Worm (Caenorhabditis elegans) whole organism, late embryonic: Measurements from ENCODE around the gene T27D12.1.

Experiments used
- K09A11.1 ChIP-seq: sonication (generic microtip); optimal IDR thresholded peaks from 2 replicates; lab custom pipeline; 2017; ENCODE audit warnings: antibody characterized with exemption, mild to moderate bottlenecking, missing genetic modification characterization, missing compliant biosample characterization; ENCODE audit not compliant: insufficient read depth
- Y22D7AL.16 ChIP-seq: sonication (generic microtip); optimal IDR thresholded peaks from 2 replicates; lab custom pipeline; 2016; ENCODE audit warnings: missing genetic modification characterization, missing compliant biosample characterization
- ama-1 ChIP-seq: fragments of 150-350 bp; optimal IDR thresholded peaks from 2 replicates; lab custom pipeline; 2014
- ceh-18 ChIP-seq: sonication (generic microtip); optimal IDR thresholded peaks from 2 replicates; lab custom pipeline; 2016; ENCODE audit warnings: missing genetic modification characterization, missing compliant biosample characterization
- dmd-4 ChIP-seq: sonication (generic microtip); optimal IDR thresholded peaks from 2 replicates; lab custom pipeline; 2016; ENCODE audit warnings: borderline replicate concordance, missing genetic modification characterization, missing compliant biosample characterization
- elt-2 ChIP-seq: sonication (generic microtip); optimal IDR thresholded peaks from 2 replicates; lab custom pipeline; 2016; ENCODE audit warnings: missing genetic modification reagents, missing genetic modification characterization, missing compliant biosample characterization
- hlh-13 ChIP-seq: fragments of 200-800 bp; sonication (Bioruptor generic); optimal IDR thresholded peaks from 2 replicates; lab custom pipeline; 2018; ENCODE audit warnings: mild to moderate bottlenecking, missing genetic modification characterization, missing compliant biosample characterization
- lin-11 ChIP-seq: fragments of 200-800 bp; sonication (Bioruptor generic); optimal IDR thresholded peaks from 2 replicates; lab custom pipeline; 2018; ENCODE audit warnings: mild to moderate bottlenecking, missing genetic modification characterization, missing compliant biosample characterization
- nfya-1 ChIP-seq: sonication (generic microtip); optimal IDR thresholded peaks from 2 replicates; lab custom pipeline; 2017; ENCODE audit warnings: missing genetic modification characterization, mild to moderate bottlenecking, missing compliant biosample characterization, antibody characterized with exemption, moderate library complexity
- pag-3 ChIP-seq: sonication (generic microtip); optimal IDR thresholded peaks from 2 replicates; lab custom pipeline; 2016; ENCODE audit warnings: missing compliant biosample characterization, missing genetic modification characterization, borderline replicate concordance
- pha-2 ChIP-seq: sonication (generic microtip); optimal IDR thresholded peaks from 2 replicates; lab custom pipeline; 2017; ENCODE audit warnings: mild to moderate bottlenecking, missing genetic modification characterization, missing compliant biosample characterization
- unc-42 ChIP-seq: sonication (generic microtip); optimal IDR thresholded peaks from 2 replicates; lab custom pipeline; 2016; ENCODE audit warnings: missing genotype, missing genetic modification characterization, missing compliant biosample characterization

- TF ChIP-seq unc-42 (tag; lab: Kevin White, UChicago) = no peak
- TF ChIP-seq lin-11 (tag; lab: Kevin White, UChicago) = no peak
- TF ChIP-seq hlh-13 (GFP tag; lab: Kevin White, UChicago) = no peak
- no peak for TF ChIP-seq pag-3
- no peak for TF ChIP-seq dmd-4 (tag; lab: Kevin White, UChicago)
- TF ChIP-seq ama-1 = no peak
- TF ChIP-seq elt-2 (tag; lab: Kevin White, UChicago) = no peak
- no peak for TF ChIP-seq nfya-1 (tag; lab: Kevin White, UChicago)
- TF ChIP-seq pha-2 = no peak
- no peak for TF ChIP-seq Y22D7AL.16 (tag; lab: Kevin White, UChicago)
- TF ChIP-seq ceh-18 (tag; lab: Kevin White, UChicago) = no peak
- no peak for TF ChIP-seq K09A11.1 (tag; lab: Kevin White, UChicago)
Measured at ce11 chrII:11865644-11866043, 23.2 kb downstream of the T27D12.1 start, which contains the start of gene K12D12.4.
